Worm (Caenorhabditis elegans) whole organism, midembryonic: Measurements from ENCODE around the gene eyg-1.

Source experiments
- T22C8.4 ChIP-seq: fragments of 200-800 bp; sonication (Bioruptor generic); IDR thresholded peaks from 2 replicates; pipeline ENCODE4 v1.3.6; 2022; ENCODE audit warnings: missing genetic modification characterization, missing compliant biosample characterization
- cog-1 ChIP-seq: sonication (generic microtip); optimal IDR thresholded peaks from 2 replicates; lab custom pipeline; 2016; ENCODE audit warnings: missing genetic modification characterization, missing compliant biosample characterization
- flt-1 ChIP-seq: fragments of 200-800 bp; sonication (Bioruptor generic); IDR thresholded peaks from 2 replicates; pipeline ENCODE4 v1.3.6; 2022; ENCODE audit warnings: missing genetic modification characterization, missing compliant biosample characterization
- klf-2 ChIP-seq: fragments of 200-800 bp; sonication (Bioruptor generic); conservative IDR thresholded peaks from 2 replicates; pipeline ENCODE4 v1.3.6; 2022; ENCODE audit warnings: missing genetic modification reagents, missing genetic modification characterization, missing compliant biosample characterization
- ref-1 ChIP-seq: fragments of 200-800 bp; sonication (Bioruptor generic); conservative IDR thresholded peaks from 2 replicates; pipeline ENCODE4 v1.3.6; 2022; ENCODE audit warnings: missing genetic modification reagents, missing genetic modification characterization, missing compliant biosample characterization
- ztf-23 ChIP-seq: fragments of 200-800 bp; sonication (Bioruptor generic); IDR thresholded peaks from 2 replicates; pipeline ENCODE4 v1.3.6; 2022; ENCODE audit warnings: missing genetic modification reagents, missing genetic modification characterization, missing compliant biosample characterization
- ztf-29 ChIP-seq: fragments of 200-800 bp; sonication (Bioruptor generic); IDR thresholded peaks from 2 replicates; pipeline ENCODE4 v1.3.6; 2022; ENCODE audit warnings: missing genetic modification reagents, missing genetic modification characterization, missing compliant biosample characterization

ce11 chrII:9786215-9786614 is 41.5 kb downstream of the eyg-1 start:
- no peak for TF ChIP-seq T22C8.4 (GFP tag; lab: Robert Waterston, UW)
- TF ChIP-seq klf-2 (GFP tag; lab: Robert Waterston, UW), result no peak
- TF ChIP-seq ref-1 (GFP tag; lab: Robert Waterston, UW), result no peak
- no peak for TF ChIP-seq flt-1 (GFP tag; lab: Robert Waterston, UW)
- no peak for TF ChIP-seq cog-1 (tag; lab: Kevin White, UChicago)
- TF ChIP-seq ztf-29, result no peak
- TF ChIP-seq ztf-23 (GFP tag; lab: Robert Waterston, UW), result no peak
